Worm (Caenorhabditis elegans) whole organism, mixed stage, embryonic: ENCODE results near the gene clec-217.

ENCODE experiments used
- ces-1 ChIP-seq: fragments of 150-350 bp; optimal IDR thresholded peaks from 2 replicates; lab custom pipeline; 2014; ENCODE audit warnings: missing biosample characterization, missing genetic modification reagents, missing genetic modification characterization
- elt-1 ChIP-seq: sonication (generic microtip); optimal IDR thresholded peaks from 2 replicates; lab custom pipeline; 2017; ENCODE audit warnings: missing genetic modification characterization, mild to moderate bottlenecking, missing compliant biosample characterization, antibody characterized with exemption, moderate library complexity, borderline replicate concordance; ENCODE audit not compliant: insufficient read depth
- elt-3 ChIP-seq: fragments of 150-350 bp; optimal IDR thresholded peaks from 2 replicates; lab custom pipeline; 2014; ENCODE audit warnings: missing biosample characterization, missing genetic modification characterization
- mls-2 ChIP-seq: sonication (generic microtip); optimal IDR thresholded peaks from 2 replicates; lab custom pipeline; 2016; ENCODE audit warnings: mild to moderate bottlenecking, missing genetic modification characterization, moderate library complexity, missing compliant biosample characterization
- nhr-76 ChIP-seq: sonication (generic microtip); optimal IDR thresholded peaks from 2 replicates; lab custom pipeline; 2017; ENCODE audit warnings: missing biosample characterization, missing genetic modification characterization

- TF ChIP-seq elt-1 (tag; lab: Kevin White, UChicago): no peak
- no peak for TF ChIP-seq elt-3 (tag; lab: Kevin White, UChicago)
- TF ChIP-seq mls-2: no peak
- TF ChIP-seq nhr-76 (tag; lab: Kevin White, UChicago): no peak
- no peak for TF ChIP-seq ces-1
These were observed 35.9 kb upstream of the clec-217 start, which contains the start of gene ceh-76 for ce11 chrV:7994570-7994969.
